Fruit fly (Drosophila melanogaster) whole organism, embryonic: ENCODE results near the gene Gdi.
A peak's percentile ranks its signal among the peaks of the same experiment; 100 is the strongest.

Experiments used
- ATbp ChIP-seq: fragments of 200-800 bp; sonication (Bioruptor generic); optimal IDR thresholded peaks from 2 replicates; lab custom pipeline; 2017; ENCODE audit warnings: missing biosample characterization, mild to moderate bottlenecking, missing genetic modification characterization, missing genetic modification reagents
- Ada2b ChIP-seq: fragments of 200-800 bp; sonication (Bioruptor generic); IDR thresholded peaks from 2 replicates; pipeline ENCODE4 v1.3.6; 2022; ENCODE audit warnings: missing biosample characterization, missing genetic modification characterization
- Antp ChIP-seq: fragments of 200-800 bp; sonication (Bioruptor generic); optimal IDR thresholded peaks from 3 replicates; lab custom pipeline; 2016; ENCODE audit warnings: missing biosample characterization, missing genetic modification characterization
- Blimp-1 ChIP-seq: fragments of 200-800 bp; sonication (Bioruptor generic); optimal IDR thresholded peaks from 3 replicates; lab custom pipeline; 2018; ENCODE audit warnings: missing biosample characterization, missing genetic modification characterization, mild to moderate bottlenecking, moderate library complexity, missing genetic modification reagents
- CG10959 ChIP-seq: fragments of 200-800 bp; sonication (Bioruptor generic); IDR thresholded peaks from 2 replicates; pipeline ENCODE4 v1.3.6; 2022; ENCODE audit warnings: missing biosample characterization, missing genetic modification characterization
- CG11504 ChIP-seq: fragments of 200-800 bp; sonication (Bioruptor generic); optimal IDR thresholded peaks from 3 replicates; lab custom pipeline; 2019; ENCODE audit warnings: missing biosample characterization, mild to moderate bottlenecking, missing genetic modification characterization, moderate library complexity
- CG12236 ChIP-seq: fragments of 200-800 bp; sonication (Bioruptor generic); optimal IDR thresholded peaks from 2 replicates; lab custom pipeline; 2016; ENCODE audit warnings: missing biosample characterization, missing genetic modification characterization
- CG12744 ChIP-seq: fragments of 200-800 bp; sonication (Bioruptor generic); optimal IDR thresholded peaks from 2 replicates; lab custom pipeline; 2016; ENCODE audit warnings: missing biosample characterization, missing genetic modification characterization
- CG13123 ChIP-seq: fragments of 200-800 bp; sonication (Bioruptor generic); optimal IDR thresholded peaks from 2 replicates; lab custom pipeline; 2016; ENCODE audit warnings: missing biosample characterization, missing genetic modification characterization
- CG14050 ChIP-seq: fragments of 200-800 bp; sonication (Bioruptor generic); IDR thresholded peaks from 3 replicates; pipeline ENCODE4 v1.3.6; 2022; ENCODE audit warnings: missing biosample characterization, missing genetic modification characterization
- CG2712 ChIP-seq: fragments of 200-800 bp; optimal IDR thresholded peaks from 3 replicates; lab custom pipeline; 2019; ENCODE audit warnings: missing biosample characterization, mild to moderate bottlenecking, missing genetic modification characterization, moderate library complexity
- CG31224 ChIP-seq: fragments of 200-800 bp; sonication (Bioruptor generic); IDR thresholded peaks from 2 replicates; pipeline ENCODE4 v1.3.6; 2022; ENCODE audit warnings: missing biosample characterization, missing genetic modification characterization
- CG3281 ChIP-seq: fragments of 200-800 bp; sonication (Bioruptor generic); optimal IDR thresholded peaks from 3 replicates; lab custom pipeline; 2017; ENCODE audit warnings: missing biosample characterization, mild to moderate bottlenecking, missing genetic modification characterization
- CG3407 ChIP-seq: fragments of 200-800 bp; sonication (Bioruptor generic); optimal IDR thresholded peaks from 2 replicates; lab custom pipeline; 2018; ENCODE audit warnings: missing biosample characterization, mild to moderate bottlenecking, missing genetic modification characterization
- CG4282 ChIP-seq: fragments of 200-800 bp; sonication (Bioruptor generic); optimal IDR thresholded peaks from 2 replicates; lab custom pipeline; 2016; ENCODE audit warnings: missing biosample characterization, missing genetic modification characterization
- CG4328 ChIP-seq: fragments of 200-800 bp; sonication (Bioruptor generic); optimal IDR thresholded peaks from 3 replicates; lab custom pipeline; 2017; ENCODE audit warnings: missing biosample characterization, missing genetic modification reagents, missing genetic modification characterization
- CG4424 ChIP-seq: fragments of 200-800 bp; sonication (Bioruptor generic); optimal IDR thresholded peaks from 3 replicates; lab custom pipeline; 2016; ENCODE audit warnings: missing biosample characterization, missing genetic modification characterization
- CG4820 ChIP-seq: fragments of 200-800 bp; sonication (Bioruptor generic); optimal IDR thresholded peaks from 3 replicates; lab custom pipeline; 2016; ENCODE audit warnings: missing biosample characterization, missing genetic modification characterization
- CG7556 ChIP-seq: fragments of 200-800 bp; sonication (Bioruptor generic); optimal IDR thresholded peaks from 2 replicates; lab custom pipeline; 2017; ENCODE audit warnings: missing biosample characterization, mild to moderate bottlenecking, missing genetic modification characterization
- CG7745 ChIP-seq: fragments of 200-800 bp; sonication (Bioruptor generic); optimal IDR thresholded peaks from 2 replicates; lab custom pipeline; 2018; ENCODE audit warnings: missing biosample characterization, mild to moderate bottlenecking, missing genetic modification characterization, moderate library complexity
- CG7839 ChIP-seq: fragments of 200-800 bp; sonication (Bioruptor generic); optimal IDR thresholded peaks from 3 replicates; lab custom pipeline; 2018; ENCODE audit warnings: missing biosample characterization, mild to moderate bottlenecking, missing genetic modification characterization, moderate library complexity
- CG8478 ChIP-seq: fragments of >200 bp; optimal IDR thresholded peaks from 2 replicates; lab custom pipeline; 2018
- CG9876 ChIP-seq: fragments of 200-800 bp; sonication (Bioruptor generic); optimal IDR thresholded peaks from 2 replicates; lab custom pipeline; 2016; ENCODE audit warnings: missing biosample characterization, missing genetic modification characterization
- Deaf1 ChIP-seq: fragments of 200-800 bp; optimal IDR thresholded peaks from 3 replicates; lab custom pipeline; 2019; ENCODE audit warnings: missing biosample characterization, mild to moderate bottlenecking, missing genetic modification characterization, moderate library complexity
- Dek ChIP-seq: fragments of 200-800 bp; sonication (Bioruptor generic); optimal IDR thresholded peaks from 3 replicates; lab custom pipeline; 2019; ENCODE audit warnings: missing biosample characterization, mild to moderate bottlenecking, missing genetic modification characterization, moderate library complexity
- HLH3B ChIP-seq: fragments of 200-800 bp; sonication (Bioruptor generic); IDR thresholded peaks from 2 replicates; pipeline ENCODE4 v1.3.6; 2022; ENCODE audit warnings: missing biosample characterization, missing genetic modification characterization
- Hand ChIP-seq: fragments of 200-800 bp; sonication (Bioruptor generic); optimal IDR thresholded peaks from 2 replicates; lab custom pipeline; 2017; ENCODE audit warnings: mild to moderate bottlenecking, missing biosample characterization, missing genetic modification reagents, missing genetic modification characterization
- Mad ChIP-seq: fragments of 200-800 bp; sonication (Bioruptor generic); optimal IDR thresholded peaks from 2 replicates; lab custom pipeline; 2016; ENCODE audit warnings: missing biosample characterization, missing genetic modification characterization
- NC2α ChIP-seq: fragments of 200-800 bp; sonication (Bioruptor generic); optimal IDR thresholded peaks from 2 replicates; lab custom pipeline; 2016; ENCODE audit warnings: missing biosample characterization, missing genetic modification characterization
- Nf-YC ChIP-seq: fragments of 200-800 bp; optimal IDR thresholded peaks from 3 replicates; lab custom pipeline; 2019; ENCODE audit warnings: missing biosample characterization, mild to moderate bottlenecking, missing genetic modification characterization, moderate library complexity
- Oli ChIP-seq: fragments of 200-800 bp; sonication (Bioruptor generic); optimal IDR thresholded peaks from 2 replicates; lab custom pipeline; 2018; ENCODE audit warnings: missing biosample characterization, mild to moderate bottlenecking, missing genetic modification characterization, moderate library complexity
- Pdp1 ChIP-seq, 2 experiments: fragments of 200-800 bp; sonication (Bioruptor generic); optimal IDR thresholded peaks; 3 replicates each; lab custom pipeline; 2016; ENCODE audit warnings: missing biosample characterization in 2 of 2, missing genetic modification characterization in 2 of 2, mild to moderate bottlenecking in 1 of 2, moderate library complexity in 1 of 2
- Rfx ChIP-seq: fragments of 200-800 bp; sonication (Bioruptor generic); IDR thresholded peaks from 2 replicates; pipeline ENCODE4 v1.3.6; 2022; ENCODE audit warnings: missing biosample characterization, missing genetic modification characterization
- Spps ChIP-seq: fragments of 200-800 bp; sonication (Bioruptor generic); optimal IDR thresholded peaks from 2 replicates; lab custom pipeline; 2018; ENCODE audit warnings: missing biosample characterization, mild to moderate bottlenecking, missing genetic modification characterization
- Stat92E ChIP-seq, 3 experiments: fragments of >200 bp in 2 of 3; fragments of 200-800 bp in 1 of 3; sonication (Bioruptor generic) in 1 of 3; optimal IDR thresholded peaks; 2 replicates each; lab custom pipeline; 2017 to 2019; ENCODE audit warnings: missing biosample characterization in 3 of 3, missing genetic modification characterization in 3 of 3, mild to moderate bottlenecking in 1 of 3, moderate library complexity in 1 of 3
- dm ChIP-seq: fragments of 200-800 bp; sonication (Bioruptor generic); optimal IDR thresholded peaks from 3 replicates; lab custom pipeline; 2016; ENCODE audit warnings: missing biosample characterization, missing genetic modification characterization
- dmrt11E ChIP-seq: fragments of 200-800 bp; sonication (Bioruptor generic); optimal IDR thresholded peaks from 3 replicates; lab custom pipeline; 2018; ENCODE audit warnings: missing biosample characterization, mild to moderate bottlenecking, missing genetic modification characterization, moderate library complexity
- dpn ChIP-seq, 2 experiments: fragments of 200-800 bp; sonication (Bioruptor generic); optimal IDR thresholded peaks; 3 replicates each; lab custom pipeline; 2016; ENCODE audit warnings: missing biosample characterization in 2 of 2, missing genetic modification characterization in 2 of 2
- ftz-f1 ChIP-seq: fragments of 200-800 bp; sonication (Bioruptor generic); optimal IDR thresholded peaks from 2 replicates; lab custom pipeline; 2016; ENCODE audit warnings: missing biosample characterization, missing genetic modification characterization
- gem ChIP-seq: fragments of 200-800 bp; sonication (Bioruptor generic); optimal IDR thresholded peaks from 2 replicates; lab custom pipeline; 2019; ENCODE audit warnings: missing biosample characterization, mild to moderate bottlenecking, missing genetic modification characterization, moderate library complexity
- grn ChIP-seq: fragments of 200-800 bp; sonication (Bioruptor generic); optimal IDR thresholded peaks from 3 replicates; lab custom pipeline; 2017; ENCODE audit warnings: missing biosample characterization, missing genetic modification characterization
- kah ChIP-seq: fragments of 200-800 bp; sonication (Bioruptor generic); optimal IDR thresholded peaks from 2 replicates; lab custom pipeline; 2018; ENCODE audit warnings: missing biosample characterization, mild to moderate bottlenecking, missing genetic modification characterization
- lab ChIP-seq: fragments of 200-800 bp; sonication (Bioruptor generic); optimal IDR thresholded peaks from 3 replicates; lab custom pipeline; 2017; ENCODE audit warnings: missing biosample characterization, missing genetic modification characterization, mild to moderate bottlenecking, moderate library complexity, missing genetic modification reagents
- mirr ChIP-seq: fragments of 200-800 bp; sonication (Bioruptor generic); optimal IDR thresholded peaks from 3 replicates; lab custom pipeline; 2018; ENCODE audit warnings: missing biosample characterization, mild to moderate bottlenecking, missing genetic modification characterization
- nerfin-2 ChIP-seq: fragments of 200-800 bp; sonication (Bioruptor generic); IDR thresholded peaks from 2 replicates; pipeline ENCODE4 v1.3.6; 2022; ENCODE audit warnings: missing biosample characterization, missing genetic modification characterization; ENCODE audit not compliant: partially characterized antibody
- pho ChIP-seq: fragments of 200-800 bp; sonication (Bioruptor generic); optimal IDR thresholded peaks from 2 replicates; lab custom pipeline; 2016; ENCODE audit warnings: missing biosample characterization, missing genetic modification characterization
- pita ChIP-seq: fragments of 200-800 bp; sonication (Bioruptor generic); optimal IDR thresholded peaks from 2 replicates; lab custom pipeline; 2017; ENCODE audit warnings: missing biosample characterization, mild to moderate bottlenecking, missing genetic modification characterization
- salm ChIP-seq: fragments of 200-800 bp; sonication (Bioruptor generic); optimal IDR thresholded peaks from 2 replicates; lab custom pipeline; 2018; ENCODE audit warnings: missing biosample characterization, mild to moderate bottlenecking, missing genetic modification characterization
- sens-2 ChIP-seq: fragments of 200-800 bp; sonication (Bioruptor generic); IDR thresholded peaks from 2 replicates; pipeline ENCODE4 v1.3.6; 2022; ENCODE audit warnings: missing biosample characterization, missing genetic modification characterization
- tap ChIP-seq: fragments of 200-800 bp; optimal IDR thresholded peaks from 3 replicates; lab custom pipeline; 2019; ENCODE audit warnings: missing biosample characterization, mild to moderate bottlenecking, missing genetic modification characterization, moderate library complexity
- zf30C ChIP-seq: fragments of 200-800 bp; sonication (Bioruptor generic); optimal IDR thresholded peaks from 3 replicates; lab custom pipeline; 2018; ENCODE audit warnings: missing biosample characterization, mild to moderate bottlenecking, missing genetic modification characterization

Gene Gdi

DNA sequence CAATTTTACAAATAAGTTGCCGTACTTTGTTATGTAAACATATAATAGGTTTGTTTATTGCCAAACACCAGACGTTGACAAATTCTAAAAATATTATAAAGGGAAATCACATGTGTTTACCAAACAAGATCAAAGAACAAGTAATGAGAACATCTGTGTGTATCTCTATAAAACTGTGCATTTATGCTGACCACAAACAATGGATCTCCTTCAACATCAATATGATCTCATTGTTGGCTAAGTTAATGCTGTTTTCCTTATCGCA, 4.2 kb upstream of the Gdi start (continued):
- TF ChIP-seq Oli (tag; lab: Kevin White, UChicago) (no peak), HLH3B (GFP tag; lab: Robert Waterston, UW) (no peak), CG8478 (lab: Kevin White, UChicago) (no peak), NC2α (GFP tag; lab: Kevin White, UChicago) (no peak), CG31224 (GFP tag; lab: Robert Waterston, UW) (no peak), pita (GFP tag; lab: Kevin White, UChicago) (no peak), CG3281 (peak; percentile 0), CG7745 (no peak), nerfin-2 (GFP tag; lab: Robert Waterston, UW) (no peak), Antp (GFP tag; lab: Kevin White, UChicago) (no peak), salm (tag; lab: Kevin White, UChicago) (no peak), CG7556 (GFP tag; lab: Kevin White, UChicago) (no peak), CG13123 (no peak), zf30C (GFP tag; lab: Kevin White, UChicago) (no peak), Blimp-1 (GFP tag; lab: Kevin White, UChicago) (peak; percentile 4), Hand (no peak), CG10959 (GFP tag; lab: Robert Waterston, UW) (no peak), CG12744 (GFP tag; lab: Kevin White, UChicago) (no peak), CG4282 (GFP tag; lab: Kevin White, UChicago) (no peak), CG14050 (GFP tag; lab: Robert Waterston, UW) (no peak), Stat92E (GFP tag; optimal IDR thresholded peaks at IDR 0.05; lab: Kevin White, UChicago) (no peak), CG3407 (GFP tag; lab: Kevin White, UChicago) (no peak), CG9876 (GFP tag; lab: Kevin White, UChicago) (no peak), CG11504 (tag; lab: Kevin White, UChicago) (no peak), Deaf1 (tag; lab: Kevin White, UChicago) (no peak), CG12236 (GFP tag; lab: Kevin White, UChicago) (no peak), kah (GFP tag; lab: Kevin White, UChicago) (no peak), Dek (tag; lab: Kevin White, UChicago) (no peak), CG4328 (no peak), Pdp1 (GFP tag; optimal IDR thresholded peaks at IDR 0.05; lab: Kevin White, UChicago) (peak in 1 of 2 experiments; percentile 53), gem (no peak), dm (GFP tag; lab: Kevin White, UChicago) (no peak)
- TF ChIP-seq, all 482 proteins: peak for 10

DNA sequence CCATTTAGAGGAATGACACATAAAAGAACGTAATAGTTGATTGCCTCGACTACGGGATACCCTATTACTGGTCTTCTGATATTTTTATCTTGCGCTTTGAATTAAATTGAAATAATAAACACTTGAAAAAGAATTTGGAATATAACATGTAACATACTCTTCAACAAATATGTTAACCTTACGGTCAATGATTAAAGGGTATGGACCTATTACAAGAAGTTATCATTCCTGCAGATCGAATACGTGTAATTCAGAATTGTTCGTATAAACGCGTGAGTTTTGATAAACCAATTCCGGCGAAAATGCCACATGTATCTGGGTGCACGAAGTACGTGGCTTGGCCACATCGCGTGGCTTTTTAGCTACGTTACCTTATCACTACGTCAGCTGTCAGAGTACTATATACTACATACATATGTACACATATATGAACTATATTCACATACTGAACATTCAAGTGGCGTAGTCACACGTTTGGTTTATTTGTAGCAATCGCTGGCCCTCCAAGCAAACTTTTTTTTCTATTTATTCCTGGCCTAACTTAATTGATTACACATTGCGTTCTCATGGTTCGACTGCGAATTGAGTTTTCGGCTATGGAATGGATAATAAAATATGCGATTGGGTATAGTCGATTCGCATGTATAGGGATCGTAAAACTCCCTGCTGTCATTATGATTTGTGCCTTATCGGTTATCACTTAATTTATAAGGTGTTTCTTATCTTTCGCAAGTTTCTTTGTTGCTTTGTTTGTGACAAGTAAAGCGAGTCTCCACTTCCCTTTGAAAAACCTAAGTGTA, 3.7 kb upstream of the Gdi start:
- TF ChIP-seq Ada2b (GFP tag; lab: Robert Waterston, UW), result peak; percentile 58
- no peak for TF ChIP-seq ATbp (GFP tag; lab: Kevin White, UChicago)
- peak; percentile 71 for TF ChIP-seq lab
- no peak for TF ChIP-seq Mad
- peak; percentile 83 for TF ChIP-seq mirr (GFP tag; lab: Kevin White, UChicago)
- TF ChIP-seq tap (tag; lab: Kevin White, UChicago), result peak; percentile 56
- peak; percentile 44 for TF ChIP-seq pho (GFP tag; lab: Kevin White, UChicago)
- TF ChIP-seq CG4820 (GFP tag; lab: Kevin White, UChicago), result peak; percentile 89
- TF ChIP-seq Spps, result peak; percentile 15
- peak; percentile 82 for TF ChIP-seq CG7839 (tag; lab: Kevin White, UChicago)
- TF ChIP-seq CG4424, result peak; percentile 67
- TF ChIP-seq Rfx (GFP tag; lab: Robert Waterston, UW), result peak; percentile 66
- TF ChIP-seq ftz-f1 (GFP tag; lab: Kevin White, UChicago), result no peak
- TF ChIP-seq Nf-YC, result no peak
- TF ChIP-seq grn (GFP tag; lab: Kevin White, UChicago), result peak; percentile 57
- peak; percentile 45 for TF ChIP-seq dmrt11E (tag; lab: Kevin White, UChicago)
- peak; percentile 75 for TF ChIP-seq CG2712 (tag; lab: Kevin White, UChicago)
- peak; percentile 57 to 64 for TF ChIP-seq dpn (GFP tag; optimal IDR thresholded peaks at IDR 0.05; lab: Kevin White, UChicago)
- no peak for TF ChIP-seq sens-2 (GFP tag; lab: Robert Waterston, UW)
